Worm (Caenorhabditis elegans): ENCODE measurements around the gene scl-21.
A peak's percentile ranks its signal among the peaks of the same experiment; 100 is the strongest.

scl-21 gene

ce11 chrV:19522551-19523137, 27.2 kb upstream of the scl-21 start:
- no peak for TF ChIP-seq unc-39 (tag; optimal IDR thresholded peaks at IDR 0.05)
- TF ChIP-seq fkh-10 (GFP tag; optimal IDR thresholded peaks at IDR 0.05): peak; percentile 40
- peak; percentile 69 for TF ChIP-seq duxl-1 (tag; optimal IDR thresholded peaks at IDR 0.05; ENCODE audit: poor library complexity)
- peak; percentile 88 for TF ChIP-seq hlh-30 (tag; optimal IDR thresholded peaks at IDR 0.05; ENCODE audit: insufficient read depth)
- TF ChIP-seq ama-1 (optimal IDR thresholded peaks at IDR 0.05): peak; percentile 84
- TF ChIP-seq nhr-77 (tag; optimal IDR thresholded peaks at IDR 0.05): peak; percentile 51
- TF ChIP-seq spr-3 (GFP tag; optimal IDR thresholded peaks at IDR 0.05): peak; percentile 72
- peak; percentile 63 for TF ChIP-seq sdz-12 (GFP tag; optimal IDR thresholded peaks at IDR 0.05)
- TF ChIP-seq rbr-2 (tag; optimal IDR thresholded peaks at IDR 0.05): peak; percentile 87
- peak; percentile 9; the same call in 1 of the 2 replicates for TF ChIP-seq Y48G9A.11 (GFP tag; IDR thresholded peaks at IDR 0.05)
- TF ChIP-seq daf-8 (GFP tag; IDR thresholded peaks at IDR 0.05): no peak
- peak in 1 of 2 experiments; percentile 81 for TF ChIP-seq hif-1 (tag; optimal IDR thresholded peaks at IDR 0.05)
- peak; percentile 98 for TF ChIP-seq ceh-20 (GFP tag; IDR thresholded peaks at IDR 0.05)
- TF ChIP-seq F49E8.2 (tag; optimal IDR thresholded peaks at IDR 0.05; ENCODE audit: borderline replicate concordance): no peak
- peak; percentile 75 for TF ChIP-seq mes-2 (tag; optimal IDR thresholded peaks at IDR 0.05; ENCODE audit: poor library complexity, severe bottlenecking)
- TF ChIP-seq daf-19 (GFP tag; conservative IDR thresholded peaks at IDR 0.05): peak; percentile 60
- TF ChIP-seq dpl-1 (GFP tag; optimal IDR thresholded peaks at IDR 0.05): peak; percentile 53
- no peak for TF ChIP-seq ceh-62 (tag; optimal IDR thresholded peaks at IDR 0.05)
- peak; percentile 57 for TF ChIP-seq lin-38 (GFP tag; IDR thresholded peaks at IDR 0.05)
- no peak for TF ChIP-seq lir-3 (tag; optimal IDR thresholded peaks at IDR 0.05)
- peak; percentile 86 for TF ChIP-seq set-16 (GFP tag; IDR thresholded peaks at IDR 0.05)
- peak; percentile 96 for TF ChIP-seq hlh-11 (tag; optimal IDR thresholded peaks at IDR 0.05)
- TF ChIP-seq ceh-32 (tag; optimal IDR thresholded peaks at IDR 0.05; ENCODE audit: poor library complexity): peak; percentile 8
- TF ChIP-seq Y105C5A.15 (GFP tag; IDR thresholded peaks at IDR 0.05): no peak
- peak; percentile 80 for TF ChIP-seq nhr-10 (tag; optimal IDR thresholded peaks at IDR 0.05)
- peak; percentile 100 for TF ChIP-seq aha-1 (tag)
- peak; percentile 96 for TF ChIP-seq nhr-48 (tag; optimal IDR thresholded peaks at IDR 0.05)
- peak; percentile 84 to 88 for TF ChIP-seq lsy-2 (tag; optimal IDR thresholded peaks at IDR 0.05)
- no peak for TF ChIP-seq Y75B8A.6 (GFP tag; IDR thresholded peaks at IDR 0.05)
- no peak for TF ChIP-seq aly-2 (tag; optimal IDR thresholded peaks at IDR 0.05)
- TF ChIP-seq madf-5 (GFP tag; IDR thresholded peaks at IDR 0.05): 0 out of 4 replicates have a peak, but pooled peaks have one; percentile 20 to 34
- peak; percentile 70 for TF ChIP-seq jun-1 (tag; optimal IDR thresholded peaks at IDR 0.05)
- TF ChIP-seq hmg-1.1 (GFP tag; IDR thresholded peaks at IDR 0.05): peak; percentile 92
- TF ChIP-seq lim-7 (GFP tag; IDR thresholded peaks at IDR 0.05): no peak
- TF ChIP-seq nhr-28 (tag; optimal IDR thresholded peaks at IDR 0.05): peak; percentile 77
- peak; percentile 56; the same call in 1 of the 2 replicates for TF ChIP-seq arid-1 (GFP tag; conservative IDR thresholded peaks at IDR 0.05)
- peak; percentile 80 for TF ChIP-seq zfp-3 (GFP tag; conservative IDR thresholded peaks at IDR 0.05)
- peak; percentile 35 for TF ChIP-seq snpc-1.2 (GFP tag; IDR thresholded peaks at IDR 0.05)
- peak; percentile 93 for TF ChIP-seq dve-1 (tag; optimal IDR thresholded peaks at IDR 0.05; ENCODE audit: insufficient read depth)
- TF ChIP-seq spr-1 (tag; optimal IDR thresholded peaks at IDR 0.05): peak; percentile 55
- TF ChIP-seq saeg-2 (GFP tag; IDR thresholded peaks at IDR 0.05): peak; percentile 91
- no peak for TF ChIP-seq D1046.2 (GFP tag; IDR thresholded peaks at IDR 0.05)
- peak; percentile 79 for TF ChIP-seq php-3 (GFP tag; IDR thresholded peaks at IDR 0.05)
- TF ChIP-seq zfp-2 (tag; optimal IDR thresholded peaks at IDR 0.05): peak; percentile 53
- TF ChIP-seq ztf-11 (tag; optimal IDR thresholded peaks at IDR 0.05): no peak
- no peak for TF ChIP-seq fos-1 (tag; optimal IDR thresholded peaks at IDR 0.05)
- no peak for TF ChIP-seq Y5F2A.4 (GFP tag; optimal IDR thresholded peaks at IDR 0.05)
- TF ChIP-seq ctbp-1 (GFP tag; IDR thresholded peaks at IDR 0.05): peak; percentile 93
- TF ChIP-seq ztf-7 (tag; optimal IDR thresholded peaks at IDR 0.05): peak; percentile 21
- TF ChIP-seq dmd-6 (GFP tag; IDR thresholded peaks at IDR 0.05): peak; percentile 95
